Fruit fly (Drosophila melanogaster) whole organism, embryonic: Measurements from ENCODE around the gene Mettl2.
A peak's percentile ranks its signal among the peaks of the same experiment; 100 is the strongest.

Experiments
- Antp ChIP-seq: fragments of 200-800 bp; sonication (Bioruptor generic); optimal IDR thresholded peaks from 3 replicates; lab custom pipeline; 2016; ENCODE audit warnings: missing biosample characterization, missing genetic modification characterization
- B-H2 ChIP-seq: fragments of 200-800 bp; sonication (Bioruptor generic); optimal IDR thresholded peaks from 2 replicates; lab custom pipeline; 2018; ENCODE audit warnings: missing biosample characterization, mild to moderate bottlenecking, missing genetic modification characterization
- BtbVII ChIP-seq: fragments of 200-800 bp; sonication (Bioruptor generic); optimal IDR thresholded peaks from 3 replicates; lab custom pipeline; 2017; ENCODE audit warnings: missing biosample characterization, mild to moderate bottlenecking, missing genetic modification characterization
- CG10462 ChIP-seq: fragments of 200-800 bp; sonication (Bioruptor generic); optimal IDR thresholded peaks from 2 replicates; lab custom pipeline; 2016; ENCODE audit warnings: missing biosample characterization, missing genetic modification characterization
- CG10979 ChIP-seq: fragments of 200-800 bp; sonication (Bioruptor generic); optimal IDR thresholded peaks from 2 replicates; lab custom pipeline; 2018; ENCODE audit warnings: missing biosample characterization, mild to moderate bottlenecking, missing genetic modification characterization, moderate library complexity
- CG12942 ChIP-seq: fragments of 200-800 bp; sonication (Bioruptor generic); optimal IDR thresholded peaks from 3 replicates; lab custom pipeline; 2016; ENCODE audit warnings: missing biosample characterization, missing genetic modification characterization
- CG13624 ChIP-seq: fragments of 200-800 bp; sonication (Bioruptor generic); optimal IDR thresholded peaks from 2 replicates; lab custom pipeline; 2016; ENCODE audit warnings: missing biosample characterization, missing genetic modification characterization
- CG15514 ChIP-seq: fragments of 200-800 bp; sonication (Bioruptor generic); optimal IDR thresholded peaks from 3 replicates; lab custom pipeline; 2017; ENCODE audit warnings: missing biosample characterization, missing genetic modification characterization, mild to moderate bottlenecking, moderate library complexity, missing genetic modification reagents
- CG15601 ChIP-seq: fragments of 200-800 bp; sonication (Bioruptor generic); optimal IDR thresholded peaks from 3 replicates; lab custom pipeline; 2019; ENCODE audit warnings: missing biosample characterization, mild to moderate bottlenecking, missing genetic modification characterization, moderate library complexity
- CG16779 ChIP-seq: fragments of 200-800 bp; sonication (Bioruptor generic); IDR thresholded peaks from 2 replicates; pipeline ENCODE4 v1.3.6; 2022; ENCODE audit warnings: missing biosample characterization, missing genetic modification characterization
- CG18262 ChIP-seq: fragments of 200-800 bp; optimal IDR thresholded peaks from 3 replicates; lab custom pipeline; 2019; ENCODE audit warnings: missing biosample characterization, mild to moderate bottlenecking, missing genetic modification characterization, moderate library complexity
- CG3065 ChIP-seq: fragments of 200-800 bp; sonication (Bioruptor generic); optimal IDR thresholded peaks from 2 replicates; lab custom pipeline; 2016; ENCODE audit warnings: missing biosample characterization, missing genetic modification characterization
- CG31224 ChIP-seq: fragments of 200-800 bp; sonication (Bioruptor generic); IDR thresholded peaks from 2 replicates; pipeline ENCODE4 v1.3.6; 2022; ENCODE audit warnings: missing biosample characterization, missing genetic modification characterization
- CG31365 ChIP-seq: fragments of 200-800 bp; sonication (Bioruptor generic); optimal IDR thresholded peaks from 2 replicates; lab custom pipeline; 2018; ENCODE audit warnings: missing biosample characterization, mild to moderate bottlenecking, missing genetic modification characterization
- CG32532 ChIP-seq: fragments of 200-800 bp; sonication (Bioruptor generic); IDR thresholded peaks from 2 replicates; pipeline ENCODE4 v1.3.6; 2022; ENCODE audit warnings: missing biosample characterization, missing genetic modification characterization
- CG32772 ChIP-seq: fragments of 200-800 bp; sonication (Bioruptor generic); IDR thresholded peaks from 2 replicates; pipeline ENCODE4 v1.3.6; 2022; ENCODE audit warnings: missing biosample characterization, missing genetic modification characterization
- CG6689 ChIP-seq: fragments of 200-800 bp; sonication (Bioruptor generic); IDR thresholded peaks from 2 replicates; pipeline ENCODE4 v1.3.6; 2022; ENCODE audit warnings: missing biosample characterization, missing genetic modification characterization
- CG6791 ChIP-seq: fragments of 200-800 bp; sonication (Bioruptor generic); IDR thresholded peaks from 3 replicates; pipeline ENCODE4 v1.3.6; 2022; ENCODE audit warnings: missing biosample characterization, missing genetic modification characterization; ENCODE audit not compliant: partially characterized antibody
- CG8089 ChIP-seq: fragments of 200-800 bp; sonication (Bioruptor generic); optimal IDR thresholded peaks from 3 replicates; lab custom pipeline; 2016; ENCODE audit warnings: missing biosample characterization, missing genetic modification characterization
- CG8359 ChIP-seq: fragments of 200-800 bp; sonication (Bioruptor generic); optimal IDR thresholded peaks from 2 replicates; lab custom pipeline; 2017; ENCODE audit warnings: missing biosample characterization, mild to moderate bottlenecking, missing genetic modification characterization, borderline replicate concordance
- CG9727 ChIP-seq: fragments of 200-800 bp; sonication (Bioruptor generic); optimal IDR thresholded peaks from 3 replicates; lab custom pipeline; 2017; ENCODE audit warnings: missing biosample characterization, mild to moderate bottlenecking, missing genetic modification characterization
- CG9817 ChIP-seq: fragments of 200-800 bp; sonication (Bioruptor generic); optimal IDR thresholded peaks from 2 replicates; lab custom pipeline; 2018; ENCODE audit warnings: missing biosample characterization, mild to moderate bottlenecking, missing genetic modification characterization, moderate library complexity
- E2f1 ChIP-seq: fragments of 200-800 bp; sonication (Bioruptor generic); IDR thresholded peaks from 2 replicates; pipeline ENCODE4 v1.3.6; 2022; ENCODE audit warnings: missing biosample characterization, missing genetic modification characterization
- E2f2 ChIP-seq: fragments of 200-800 bp; sonication (Bioruptor generic); IDR thresholded peaks from 2 replicates; pipeline ENCODE4 v1.3.6; 2022; ENCODE audit warnings: missing biosample characterization, missing genetic modification characterization
- Fer1 ChIP-seq: fragments of 200-800 bp; sonication (Bioruptor generic); optimal IDR thresholded peaks from 2 replicates; lab custom pipeline; 2017; ENCODE audit warnings: missing biosample characterization, mild to moderate bottlenecking, missing genetic modification characterization
- HLH3B ChIP-seq: fragments of 200-800 bp; sonication (Bioruptor generic); IDR thresholded peaks from 2 replicates; pipeline ENCODE4 v1.3.6; 2022; ENCODE audit warnings: missing biosample characterization, missing genetic modification characterization
- HmgZ ChIP-seq: fragments of 200-800 bp; sonication (Bioruptor generic); optimal IDR thresholded peaks from 2 replicates; lab custom pipeline; 2018; ENCODE audit warnings: missing biosample characterization, mild to moderate bottlenecking, missing genetic modification characterization
- Hr39 ChIP-seq: fragments of >200 bp; optimal IDR thresholded peaks from 2 replicates; lab custom pipeline; 2017
- Pdp1 ChIP-seq, 2 experiments: fragments of 200-800 bp; sonication (Bioruptor generic); optimal IDR thresholded peaks; 3 replicates each; lab custom pipeline; 2016; ENCODE audit warnings: missing biosample characterization in 2 of 2, missing genetic modification characterization in 2 of 2, mild to moderate bottlenecking in 1 of 2, moderate library complexity in 1 of 2
- Xrp1 ChIP-seq: fragments of 200-800 bp; sonication (Bioruptor generic); IDR thresholded peaks from 2 replicates; pipeline ENCODE4 v1.3.6; 2022; ENCODE audit warnings: missing biosample characterization, missing genetic modification characterization
- abd-A ChIP-seq: fragments of 200-800 bp; sonication (Bioruptor generic); optimal IDR thresholded peaks from 3 replicates; lab custom pipeline; 2019; ENCODE audit warnings: missing biosample characterization, mild to moderate bottlenecking, missing genetic modification characterization, moderate library complexity
- ap ChIP-seq: fragments of 200-800 bp; sonication (Bioruptor generic); IDR thresholded peaks from 2 replicates; pipeline ENCODE4 v1.3.6; 2022; ENCODE audit warnings: missing biosample characterization, missing genetic modification characterization
- bab2 ChIP-seq: fragments of 200-800 bp; sonication (Bioruptor generic); optimal IDR thresholded peaks from 2 replicates; lab custom pipeline; 2016; ENCODE audit warnings: missing biosample characterization, missing genetic modification characterization
- bcd ChIP-seq: fragments of 200-800 bp; sonication (Bioruptor generic); optimal IDR thresholded peaks from 2 replicates; lab custom pipeline; 2017; ENCODE audit warnings: missing biosample characterization, mild to moderate bottlenecking, missing genetic modification characterization
- bowl ChIP-seq: fragments of 200-800 bp; sonication (Bioruptor generic); IDR thresholded peaks from 2 replicates; pipeline ENCODE4 v1.3.6; 2022; ENCODE audit warnings: missing biosample characterization, missing genetic modification characterization
- crp ChIP-seq, 2 experiments: fragments of 200-800 bp; sonication (Bioruptor generic); optimal IDR thresholded peaks; 2 replicates in 1 of 2; 3 replicates in 1 of 2; lab custom pipeline; 2017; ENCODE audit warnings: missing biosample characterization in 2 of 2, missing genetic modification characterization in 2 of 2, mild to moderate bottlenecking in 1 of 2, moderate library complexity in 1 of 2
- da ChIP-seq: fragments of 200-800 bp; sonication (Bioruptor generic); optimal IDR thresholded peaks from 2 replicates; lab custom pipeline; 2016; ENCODE audit warnings: missing biosample characterization, missing genetic modification characterization
- dmrt11E ChIP-seq: fragments of 200-800 bp; sonication (Bioruptor generic); optimal IDR thresholded peaks from 3 replicates; lab custom pipeline; 2018; ENCODE audit warnings: missing biosample characterization, mild to moderate bottlenecking, missing genetic modification characterization, moderate library complexity
- ewg ChIP-seq: fragments of 200-800 bp; sonication (Bioruptor generic); optimal IDR thresholded peaks from 3 replicates; lab custom pipeline; 2017; ENCODE audit warnings: mild to moderate bottlenecking, missing biosample characterization, missing genetic modification reagents, missing genetic modification characterization
- ftz-f1 ChIP-seq: fragments of 200-800 bp; sonication (Bioruptor generic); optimal IDR thresholded peaks from 2 replicates; lab custom pipeline; 2016; ENCODE audit warnings: missing biosample characterization, missing genetic modification characterization
- gsb-n ChIP-seq: fragments of 200-800 bp; sonication (Bioruptor generic); optimal IDR thresholded peaks from 3 replicates; lab custom pipeline; 2018; ENCODE audit warnings: missing biosample characterization, mild to moderate bottlenecking, missing genetic modification characterization
- kay ChIP-seq: fragments of 200-800 bp; sonication (Bioruptor generic); optimal IDR thresholded peaks from 2 replicates; lab custom pipeline; 2016; ENCODE audit warnings: missing biosample characterization, missing genetic modification characterization
- knrl ChIP-seq: fragments of 200-800 bp; sonication (Bioruptor generic); IDR thresholded peaks from 3 replicates; pipeline ENCODE4 v1.3.6; 2022; ENCODE audit warnings: missing biosample characterization, missing genetic modification characterization; ENCODE audit not compliant: partially characterized antibody
- onecut ChIP-seq: fragments of 200-800 bp; sonication (Bioruptor generic); IDR thresholded peaks from 2 replicates; pipeline ENCODE4 v1.3.6; 2022; ENCODE audit warnings: missing biosample characterization, missing genetic modification characterization
- pita ChIP-seq: fragments of 200-800 bp; sonication (Bioruptor generic); optimal IDR thresholded peaks from 2 replicates; lab custom pipeline; 2017; ENCODE audit warnings: missing biosample characterization, mild to moderate bottlenecking, missing genetic modification characterization
- pzg ChIP-seq: fragments of 200-800 bp; sonication (Bioruptor generic); optimal IDR thresholded peaks from 3 replicates; lab custom pipeline; 2018; ENCODE audit warnings: missing biosample characterization, mild to moderate bottlenecking, missing genetic modification characterization, moderate library complexity
- repo ChIP-seq: fragments of 200-800 bp; sonication (Bioruptor generic); optimal IDR thresholded peaks from 2 replicates; lab custom pipeline; 2016; ENCODE audit warnings: missing biosample characterization, missing genetic modification characterization
- toy ChIP-seq: fragments of 200-800 bp; sonication (Bioruptor generic); IDR thresholded peaks from 2 replicates; pipeline ENCODE4 v1.3.6; 2022; ENCODE audit warnings: missing biosample characterization, missing genetic modification characterization
- usp ChIP-seq: fragments of >200 bp; optimal IDR thresholded peaks from 2 replicates; lab custom pipeline; 2017; ENCODE audit warnings: missing biosample characterization, missing genetic modification characterization
- wor ChIP-seq: fragments of 200-800 bp; sonication (Bioruptor generic); IDR thresholded peaks from 2 replicates; pipeline ENCODE4 v1.3.6; 2022; ENCODE audit warnings: missing biosample characterization, missing genetic modification characterization

Mettl2 gene

DNA sequence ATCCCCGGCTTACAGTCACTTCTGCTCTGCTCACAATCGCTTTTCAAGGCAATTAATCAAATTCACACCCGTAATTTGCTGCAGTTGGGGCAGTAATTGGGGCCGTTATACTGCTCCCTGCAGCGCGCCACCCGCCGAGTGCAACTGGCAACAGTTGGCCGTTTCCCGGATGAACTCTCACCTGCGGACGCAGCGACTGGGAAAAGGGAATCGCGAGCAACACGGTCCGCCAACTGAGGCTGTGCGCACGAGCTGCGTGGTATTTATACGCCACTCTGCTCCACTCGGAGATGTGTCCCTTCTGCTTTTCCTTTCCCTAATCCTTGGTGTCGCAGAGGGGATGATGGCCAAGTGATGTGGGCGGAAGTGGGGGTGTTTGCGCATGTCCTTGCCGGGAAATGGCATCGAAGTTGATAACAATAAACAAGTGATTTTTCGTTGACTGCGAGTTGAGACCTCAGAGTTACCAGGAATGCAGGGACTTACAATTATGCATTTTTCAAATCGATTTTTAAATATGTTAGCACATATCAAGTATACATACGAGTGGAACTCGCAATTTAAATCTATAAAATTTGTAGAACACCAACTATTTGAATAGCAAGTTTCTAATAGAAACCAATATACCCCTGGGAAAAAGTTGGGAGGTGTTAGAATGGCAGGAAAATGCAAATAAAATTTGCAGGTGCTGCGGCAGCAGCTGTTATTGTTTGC, 9.8 kb downstream of the Mettl2 start, which contains the start of gene GC (continued):
- TF ChIP-seq B-H2 (GFP tag; lab: Kevin White, UChicago) (no peak), CG32532 (GFP tag; lab: Robert Waterston, UW) (no peak), CG31365 (no peak), Fer1 (no peak), HLH3B (GFP tag; lab: Robert Waterston, UW) (peak; percentile 34; the same call in 1 of the 2 replicates), toy (GFP tag; lab: Robert Waterston, UW) (no peak), bowl (GFP tag; lab: Robert Waterston, UW) (no peak), CG16779 (GFP tag; lab: Robert Waterston, UW) (peak; percentile 37; the same call in 1 of the 2 replicates), ewg (GFP tag; lab: Kevin White, UChicago) (peak; percentile 89), pzg (GFP tag; lab: Kevin White, UChicago) (peak; percentile 4), CG6689 (GFP tag; lab: Robert Waterston, UW) (peak; percentile 32; the same call in 1 of the 2 replicates), onecut (no peak), dmrt11E (no peak), CG31224 (no peak), CG12942 (GFP tag; lab: Kevin White, UChicago) (no peak), bcd (no peak), CG32772 (GFP tag; lab: Robert Waterston, UW) (peak; percentile 47; the same call in 1 of the 2 replicates), CG9727 (GFP tag; lab: Kevin White, UChicago) (no peak), CG15601 (tag; lab: Kevin White, UChicago) (no peak), Pdp1 (GFP tag; optimal IDR thresholded peaks at IDR 0.05; lab: Kevin White, UChicago) (no peak), CG3065 (GFP tag; lab: Kevin White, UChicago) (no peak), CG15514 (GFP tag; lab: Kevin White, UChicago) (peak; percentile 5), da (GFP tag; lab: Kevin White, UChicago) (no peak), repo (GFP tag; lab: Kevin White, UChicago) (no peak), CG18262 (no peak), kay (GFP tag; lab: Kevin White, UChicago) (no peak), CG10979 (tag; lab: Kevin White, UChicago) (no peak), CG8089 (GFP tag; lab: Kevin White, UChicago) (no peak), bab2 (GFP tag; lab: Kevin White, UChicago) (no peak), CG10462 (GFP tag; lab: Kevin White, UChicago) (no peak), HmgZ (tag; lab: Kevin White, UChicago) (no peak), ftz-f1 (GFP tag; lab: Kevin White, UChicago) (no peak), CG9817 (tag; lab: Kevin White, UChicago) (no peak), knrl (GFP tag; lab: Robert Waterston, UW) (no peak), crp (GFP tag; optimal IDR thresholded peaks at IDR 0.05; lab: Kevin White, UChicago) (no peak), CG8359 (GFP tag; lab: Kevin White, UChicago) (no peak), abd-A (tag; lab: Kevin White, UChicago) (no peak), ap (GFP tag; lab: Robert Waterston, UW) (no peak), gsb-n (no peak), Hr39 (lab: Kevin White, UChicago) (no peak), Antp (GFP tag; lab: Kevin White, UChicago) (no peak), Xrp1 (GFP tag; lab: Robert Waterston, UW) (0 out of 2 replicates have a peak, but pooled peaks have one; percentile 14), CG6791 (GFP tag; lab: Robert Waterston, UW) (no peak), BtbVII (GFP tag; lab: Kevin White, UChicago) (no peak), pita (no peak), usp (GFP tag; lab: Kevin White, UChicago) (no peak), E2f2 (GFP tag; lab: Robert Waterston, UW) (peak; percentile 27; the same call in 1 of the 2 replicates), wor (GFP tag; lab: Robert Waterston, UW) (no peak), E2f1 (GFP tag; lab: Robert Waterston, UW) (no peak), CG13624 (no peak)
